Worm (Caenorhabditis elegans) whole organism, early embryonic: ENCODE measurements around the gene F46B6.4.

Experiments used
- B0310.2 ChIP-seq: sonication (generic microtip); optimal IDR thresholded peaks from 2 replicates; lab custom pipeline; 2016; ENCODE audit warnings: mild to moderate bottlenecking, missing genetic modification characterization, missing compliant biosample characterization
- aly-1 ChIP-seq: sonication (generic microtip); optimal IDR thresholded peaks from 2 replicates; lab custom pipeline; 2016; ENCODE audit warnings: missing genetic modification characterization, missing compliant biosample characterization
- ama-1 ChIP-seq: fragments of 150-350 bp; optimal IDR thresholded peaks from 2 replicates; lab custom pipeline; 2014
- ceh-36 ChIP-seq: sonication (generic microtip); optimal IDR thresholded peaks from 2 replicates; lab custom pipeline; 2016; ENCODE audit warnings: missing genetic modification characterization, inconsistent platforms, missing compliant biosample characterization
- flt-1 ChIP-seq: fragments of 200-800 bp; sonication (Bioruptor generic); IDR thresholded peaks from 2 replicates; pipeline ENCODE4 v1.3.6; 2022; ENCODE audit warnings: missing genetic modification characterization, missing compliant biosample characterization
- hmg-4 ChIP-seq: fragments of 200-800 bp; sonication (Bioruptor generic); optimal IDR thresholded peaks from 2 replicates; lab custom pipeline; 2018; ENCODE audit warnings: mild to moderate bottlenecking, missing genetic modification characterization, missing compliant biosample characterization
- hnd-1 ChIP-seq: sonication (generic microtip); optimal IDR thresholded peaks from 2 replicates; lab custom pipeline; 2016; ENCODE audit warnings: missing genetic modification characterization, missing compliant biosample characterization
- scrt-1 ChIP-seq: fragments of 200-800 bp; sonication (Bioruptor generic); IDR thresholded peaks from 2 replicates; pipeline ENCODE4 v1.3.6; 2022; ENCODE audit warnings: missing genetic modification characterization, missing compliant biosample characterization
- sea-1 ChIP-seq: fragments of 200-800 bp; sonication (Bioruptor generic); conservative IDR thresholded peaks from 2 replicates; pipeline ENCODE4 v1.3.6; 2022; ENCODE audit warnings: missing genetic modification characterization, missing compliant biosample characterization
- tra-4 ChIP-seq: sonication (generic microtip); optimal IDR thresholded peaks from 2 replicates; lab custom pipeline; 2017; ENCODE audit warnings: missing genetic modification characterization, missing compliant biosample characterization

DNA sequence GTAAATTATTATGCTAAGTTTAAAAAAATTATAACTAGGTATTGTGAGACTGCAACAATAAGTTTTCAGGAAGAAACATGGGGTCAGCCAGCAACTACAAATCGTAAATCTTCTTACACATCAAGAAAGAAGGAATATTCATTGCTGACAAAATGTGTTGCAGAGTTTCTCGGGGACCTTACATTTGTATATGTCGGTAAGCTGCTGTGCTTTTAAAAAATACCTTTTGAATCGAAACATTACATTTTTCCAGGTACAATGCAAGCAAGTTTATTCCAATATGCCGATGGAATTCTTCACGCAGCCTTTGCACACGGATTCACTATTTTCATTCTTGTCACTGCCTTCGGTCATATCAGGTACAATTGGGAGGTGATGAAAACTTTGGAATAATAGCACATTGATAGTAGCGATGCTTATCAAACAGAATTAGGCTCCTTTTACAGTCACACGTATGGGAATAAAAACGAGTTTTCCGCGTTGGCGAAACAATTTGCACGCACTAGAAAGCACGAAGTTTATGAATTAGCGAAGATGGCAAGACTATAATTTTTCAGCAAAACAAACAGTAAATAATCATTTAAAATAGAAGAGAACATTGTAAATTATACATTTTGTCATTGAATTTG is 41.1 kb downstream of the F46B6.4 start:
- no peak for TF ChIP-seq flt-1
- no peak for TF ChIP-seq ama-1
- no peak for TF ChIP-seq B0310.2
- TF ChIP-seq aly-1 (tag; lab: Kevin White, UChicago) = no peak
- no peak for TF ChIP-seq ceh-36 (tag; lab: Kevin White, UChicago)
- no peak for TF ChIP-seq hnd-1
- TF ChIP-seq tra-4 (tag; lab: Kevin White, UChicago) = no peak
- TF ChIP-seq hmg-4 (GFP tag; lab: Kevin White, UChicago) = no peak
- TF ChIP-seq scrt-1 = no peak
- TF ChIP-seq sea-1 (GFP tag; lab: Robert Waterston, UW) = no peak
